Fruit fly (Drosophila melanogaster): ENCODE results near the gene CG32259.

The CG32259 gene

DNA sequence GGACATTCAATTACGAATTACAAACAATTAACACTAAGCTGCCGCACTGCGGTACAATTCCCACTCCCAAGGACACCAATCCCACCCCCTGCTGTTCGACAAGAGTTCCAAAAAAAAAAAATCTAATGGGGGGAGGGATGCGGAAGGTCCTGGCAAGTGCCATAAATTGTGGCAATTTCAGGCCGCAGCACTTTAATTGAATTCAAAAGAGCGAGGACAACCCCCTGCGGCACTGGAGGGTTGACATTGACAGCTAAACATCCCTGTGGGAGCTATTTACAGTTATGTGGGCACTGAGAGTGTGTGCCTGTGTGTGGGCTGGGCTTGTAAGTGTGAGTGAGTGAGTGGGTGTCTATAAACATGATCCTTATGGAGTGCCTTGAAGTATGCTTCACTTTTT is 7.7 kb downstream of the CG32259 start:
- no peak for TF ChIP-seq usp (GFP tag; optimal IDR thresholded peaks at IDR 0.05)

DNA sequence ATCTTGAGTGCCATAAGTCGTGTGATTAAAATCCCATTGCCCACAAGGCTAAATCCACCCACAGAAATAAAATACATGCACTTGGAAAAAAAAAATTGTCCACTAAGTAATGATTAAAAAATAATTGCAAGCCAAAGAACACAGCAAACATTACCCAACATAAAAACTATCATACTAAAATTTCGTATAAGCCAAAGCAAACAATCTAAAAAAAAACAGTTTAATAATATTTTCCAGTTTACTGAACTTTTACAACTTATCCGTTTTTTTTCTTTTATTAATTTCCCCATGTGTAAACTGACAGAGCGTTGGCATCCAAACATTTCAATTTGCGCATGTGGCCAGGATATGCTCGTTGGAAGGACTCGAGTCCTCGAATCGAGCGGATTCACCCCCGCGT is 11.1 kb downstream of the CG32259 start:
- no peak for TF ChIP-seq CG8478 (optimal IDR thresholded peaks at IDR 0.05)
- TF ChIP-seq Dll (optimal IDR thresholded peaks at IDR 0.05) = no peak
- TF ChIP-seq usp (GFP tag; optimal IDR thresholded peaks at IDR 0.05) = no peak
- TF ChIP-seq pan (optimal IDR thresholded peaks at IDR 0.05) = no peak
- no peak for TF ChIP-seq EcR (GFP tag; optimal IDR thresholded peaks at IDR 0.05)
- TF ChIP-seq psq (optimal IDR thresholded peaks at IDR 0.05) = no peak

DNA sequence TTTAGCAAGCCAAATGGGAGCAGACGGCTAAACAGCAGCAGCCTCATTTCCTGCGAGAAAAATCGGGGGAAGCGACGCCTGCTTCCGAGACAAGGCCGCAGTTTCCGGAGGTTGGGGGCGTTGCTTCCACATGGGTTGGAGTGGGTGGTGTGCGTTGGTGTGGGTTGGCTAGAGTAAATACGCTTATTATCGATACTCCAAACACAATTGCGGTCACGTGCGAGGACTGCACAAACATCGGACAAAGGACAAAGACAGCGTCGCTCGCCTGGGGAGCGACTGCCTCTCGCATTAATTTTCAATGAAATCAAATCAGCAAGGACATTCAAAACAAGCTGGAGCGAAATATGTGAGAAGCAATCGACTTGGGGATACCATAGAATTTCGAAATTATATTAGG is 12.1 kb downstream of the CG32259 start:
- TF ChIP-seq pan (optimal IDR thresholded peaks at IDR 0.05) = no peak
- TF ChIP-seq psq (optimal IDR thresholded peaks at IDR 0.05) = no peak
- TF ChIP-seq EcR (GFP tag; optimal IDR thresholded peaks at IDR 0.05) = no peak
- no peak for TF ChIP-seq CG8478 (optimal IDR thresholded peaks at IDR 0.05)
- no peak for TF ChIP-seq Dll (optimal IDR thresholded peaks at IDR 0.05)
- no peak for TF ChIP-seq usp (GFP tag; optimal IDR thresholded peaks at IDR 0.05)

DNA sequence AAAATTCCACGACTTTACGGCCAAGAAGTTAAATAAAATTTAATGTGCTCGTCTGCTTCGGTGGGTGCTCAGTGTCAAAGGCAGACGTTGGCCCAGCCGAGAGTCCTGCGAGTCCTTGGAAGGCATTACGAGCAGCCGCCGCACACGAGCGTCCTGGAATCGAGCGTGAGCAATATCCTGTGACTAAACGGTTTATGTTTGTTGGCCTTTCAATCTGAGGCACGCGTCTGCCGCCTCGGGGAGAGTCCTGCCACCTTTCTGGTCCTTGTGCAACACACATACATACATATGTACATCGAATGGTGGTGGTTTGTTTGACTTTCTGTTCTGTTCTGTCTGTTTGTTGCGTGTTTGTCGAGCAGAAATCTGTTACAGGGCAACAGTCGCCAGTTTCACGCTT is 14.3 kb downstream of the CG32259 start:
- TF ChIP-seq psq (optimal IDR thresholded peaks at IDR 0.05) (no peak), usp (GFP tag; optimal IDR thresholded peaks at IDR 0.05) (no peak), EcR (GFP tag; optimal IDR thresholded peaks at IDR 0.05) (no peak), CG8478 (optimal IDR thresholded peaks at IDR 0.05) (no peak), pan (optimal IDR thresholded peaks at IDR 0.05) (no peak), Dll (optimal IDR thresholded peaks at IDR 0.05) (no peak)

dm6 chr3L:4085867-4086266 is 16.7 kb downstream of the CG32259 start:
- no peak for TF ChIP-seq CG8478 (optimal IDR thresholded peaks at IDR 0.05)
- no peak for TF ChIP-seq usp (GFP tag; optimal IDR thresholded peaks at IDR 0.05)
- TF ChIP-seq psq (optimal IDR thresholded peaks at IDR 0.05) = no peak
- no peak for TF ChIP-seq EcR (GFP tag; optimal IDR thresholded peaks at IDR 0.05)

- TF ChIP-seq Dll (optimal IDR thresholded peaks at IDR 0.05) (no peak), psq (optimal IDR thresholded peaks at IDR 0.05) (no peak), pan (optimal IDR thresholded peaks at IDR 0.05) (no peak), EcR (GFP tag; optimal IDR thresholded peaks at IDR 0.05) (no peak), usp (GFP tag; optimal IDR thresholded peaks at IDR 0.05) (no peak)
Measured at dm6 chr3L:4087281-4087680, 18.1 kb downstream of the CG32259 start, which contains the start of gene CG14989. Gene CG14989 (plus strand): TSS chr3L:4087581.

dm6 chr3L:4088694-4089190 is 19.6 kb downstream of the CG32259 start, which contains the start of gene Gad1:
Gene Gad1 (minus strand): TSS chr3L:4088744.
- no peak for TF ChIP-seq EcR (GFP tag; optimal IDR thresholded peaks at IDR 0.05)
- no peak for TF ChIP-seq psq (optimal IDR thresholded peaks at IDR 0.05)
- TF ChIP-seq usp (GFP tag; optimal IDR thresholded peaks at IDR 0.05) = no peak
- no peak for TF ChIP-seq Dll (optimal IDR thresholded peaks at IDR 0.05)

DNA sequence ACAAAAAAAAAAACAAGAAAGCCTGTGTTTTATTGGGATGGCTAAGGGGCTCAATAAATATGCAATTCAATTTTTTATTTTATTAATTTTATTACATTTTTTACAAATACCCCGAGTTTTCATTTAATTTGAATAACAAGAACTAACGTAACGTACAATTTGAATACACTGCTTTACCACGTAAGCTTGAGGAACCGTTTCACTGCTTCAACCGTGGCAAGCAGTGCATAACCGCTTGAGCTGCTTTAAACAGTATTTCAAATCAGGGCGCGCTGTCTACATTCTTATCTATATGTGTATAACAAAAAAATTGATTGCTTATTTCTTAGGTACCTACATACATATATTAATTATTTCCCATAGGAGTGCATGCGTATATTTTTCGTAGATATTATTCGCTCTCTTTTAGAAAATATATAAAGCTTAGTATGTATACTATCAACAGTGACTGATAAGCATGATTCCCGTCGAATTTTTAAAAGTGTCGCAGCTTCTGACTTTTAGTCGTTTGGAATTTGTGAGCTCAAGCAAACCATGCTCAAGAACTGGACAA is 23.6 kb downstream of the CG32259 start, which contains the start of gene CG14990:
CG14990 (plus strand) TSS at position 503 of the 553 bp plus-strand sequence.
- no peak for TF ChIP-seq EcR (GFP tag; optimal IDR thresholded peaks at IDR 0.05)
- no peak for TF ChIP-seq CG8478 (optimal IDR thresholded peaks at IDR 0.05)
- TF ChIP-seq psq (optimal IDR thresholded peaks at IDR 0.05) = no peak
- TF ChIP-seq usp (GFP tag; optimal IDR thresholded peaks at IDR 0.05) = no peak
- TF ChIP-seq Dll (optimal IDR thresholded peaks at IDR 0.05) = no peak
- no peak for TF ChIP-seq pan (optimal IDR thresholded peaks at IDR 0.05)

DNA sequence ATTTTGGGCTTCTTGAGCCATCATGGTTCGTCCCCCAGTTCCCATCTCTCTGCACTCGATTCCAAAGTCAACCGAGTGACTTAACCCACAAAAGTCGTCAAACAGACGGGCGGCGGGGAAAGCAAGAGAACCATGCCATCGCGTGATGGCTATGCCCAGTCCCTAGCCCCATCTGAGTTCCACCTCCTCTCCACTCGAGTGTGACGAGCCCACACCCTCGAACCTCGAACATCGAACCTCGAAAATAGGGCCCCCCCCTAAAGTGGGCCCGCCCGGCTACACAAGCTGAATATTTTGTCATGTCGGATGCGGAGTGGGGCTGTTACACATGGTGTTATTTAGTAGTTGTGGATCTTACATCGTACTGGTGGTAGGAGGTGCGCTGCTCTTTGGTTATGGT is 27.4 kb downstream of the CG32259 start:
- TF ChIP-seq psq (optimal IDR thresholded peaks at IDR 0.05) = no peak
- no peak for TF ChIP-seq CG8478 (optimal IDR thresholded peaks at IDR 0.05)
- no peak for TF ChIP-seq usp (GFP tag; optimal IDR thresholded peaks at IDR 0.05)
- no peak for TF ChIP-seq pan (optimal IDR thresholded peaks at IDR 0.05)
- TF ChIP-seq EcR (GFP tag; optimal IDR thresholded peaks at IDR 0.05) = no peak
- no peak for TF ChIP-seq Dll (optimal IDR thresholded peaks at IDR 0.05)

dm6 chr3L:4099194-4099593 is 30.0 kb downstream of the CG32259 start:
- TF ChIP-seq Dll (optimal IDR thresholded peaks at IDR 0.05) (no peak), EcR (GFP tag; optimal IDR thresholded peaks at IDR 0.05) (peak in 1 of 2 experiments; percentile 29), CG8478 (optimal IDR thresholded peaks at IDR 0.05) (no peak)

dm6 chr3L:4102496-4103257 is 33.5 kb downstream of the CG32259 start, which contains the start of gene CG14995:
Gene CG14995 (minus strand): TSS chr3L:4103256.
- no peak for TF ChIP-seq CG8478 (optimal IDR thresholded peaks at IDR 0.05)
- peak; percentile 74 for TF ChIP-seq psq (optimal IDR thresholded peaks at IDR 0.05)
- TF ChIP-seq EcR (GFP tag; optimal IDR thresholded peaks at IDR 0.05) = no peak

DNA sequence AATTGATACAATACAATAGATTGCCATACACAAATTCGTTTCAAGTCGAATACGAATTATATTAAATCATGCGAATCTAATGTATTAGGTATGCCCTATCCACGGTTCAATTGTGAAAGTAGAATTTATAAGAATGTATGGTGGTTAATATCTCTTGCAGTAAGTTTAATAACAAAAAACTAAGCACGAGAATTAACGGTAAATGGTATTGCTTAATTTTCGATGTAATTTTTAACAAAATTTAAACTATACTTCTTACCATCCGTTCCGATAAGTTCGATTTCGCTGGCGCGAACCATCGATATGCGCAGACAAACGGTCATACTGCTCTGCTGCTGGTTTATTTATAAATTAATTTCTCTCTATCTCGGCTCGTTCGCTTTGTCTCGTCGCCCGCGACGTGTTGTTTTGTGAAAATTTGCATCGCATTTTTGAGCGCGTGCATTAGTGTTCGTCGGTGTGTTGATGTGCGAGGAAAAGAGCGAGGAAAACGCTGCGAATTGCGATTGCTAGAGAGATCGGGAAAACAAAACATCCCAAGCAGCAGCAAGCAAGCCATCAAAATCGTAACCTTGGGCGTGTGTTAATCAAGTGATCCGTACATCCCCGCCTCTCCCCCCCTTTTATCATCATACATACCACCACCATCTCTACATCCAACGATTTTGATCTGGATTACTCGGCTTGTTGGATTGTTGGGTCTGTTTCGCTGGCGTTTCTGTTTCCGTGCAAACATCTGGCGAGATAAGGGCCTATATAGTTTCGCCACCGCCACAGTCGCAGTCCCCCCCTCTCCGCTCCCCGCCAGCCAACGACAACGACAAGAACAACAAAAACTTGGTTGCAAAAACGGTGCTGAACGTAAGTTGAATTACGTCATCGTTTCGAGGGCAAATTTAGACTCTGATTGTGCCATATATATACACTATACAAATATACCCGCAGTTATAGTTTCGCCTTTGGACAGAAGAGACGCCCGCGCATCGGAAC is 34.4 kb downstream of the CG32259 start, which contains the start of gene Fit1:
Fit1 (plus strand) TSS at position 307 of the 990 bp plus-strand sequence.
- TF ChIP-seq usp (GFP tag; optimal IDR thresholded peaks at IDR 0.05) = no peak
- TF ChIP-seq Dll (optimal IDR thresholded peaks at IDR 0.05) = no peak
- TF ChIP-seq psq (optimal IDR thresholded peaks at IDR 0.05) = no peak
- no peak for TF ChIP-seq pan (optimal IDR thresholded peaks at IDR 0.05)
- TF ChIP-seq CG8478 (optimal IDR thresholded peaks at IDR 0.05) = no peak
- TF ChIP-seq EcR (GFP tag; optimal IDR thresholded peaks at IDR 0.05) = no peak
